Worm (Caenorhabditis elegans) whole organism, L4/young adult: ENCODE data around the gene B0416.5.

ENCODE experiments used
- W03F9.2 ChIP-seq: fragments of 150-350 bp; optimal IDR thresholded peaks from 2 replicates; lab custom pipeline; 2014; ENCODE audit warnings: missing biosample characterization, missing genetic modification characterization
- dao-5 ChIP-seq: sonication (generic microtip); optimal IDR thresholded peaks from 2 replicates; lab custom pipeline; 2016; ENCODE audit warnings: missing genotype, missing genetic modification characterization, moderate library complexity, missing compliant biosample characterization
- him-1 ChIP-seq: sonication (generic microtip); optimal IDR thresholded peaks from 2 replicates; lab custom pipeline; 2016; ENCODE audit warnings: missing genotype, missing genetic modification reagents, missing genetic modification characterization, missing compliant biosample characterization

- TF ChIP-seq him-1 (no peak), W03F9.2 (tag; lab: Kevin White, UChicago) (no peak), dao-5 (tag; lab: Kevin White, UChicago) (no peak)
These were observed 28.5 kb downstream of the B0416.5 start, which contains the start of gene lgc-4 for ce11 chrX:9242123-9242522.
